Worm (Caenorhabditis elegans): ENCODE data around the gene srb-11.
A peak's percentile ranks its signal among the peaks of the same experiment; 100 is the strongest.

The srb-11 gene

DNA sequence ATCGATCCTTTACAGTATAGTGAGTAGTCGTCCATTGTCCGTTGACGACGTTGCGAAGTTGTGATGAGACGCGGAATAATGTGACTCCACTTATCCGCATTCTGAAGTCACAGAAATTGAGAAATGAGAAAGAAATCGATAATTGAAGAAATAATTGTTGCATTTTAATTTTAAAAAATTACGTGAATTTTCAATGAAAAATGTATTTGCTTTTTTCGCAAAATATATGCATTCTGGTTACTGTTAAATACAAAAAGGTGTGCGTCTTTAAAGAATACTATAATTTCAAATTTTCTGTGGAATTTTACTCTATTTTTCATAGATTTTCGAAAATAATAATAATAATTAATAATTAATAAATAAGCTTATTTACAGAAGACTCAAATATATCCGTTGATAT is 45.9 kb downstream of the srb-11 start, which contains the start of gene let-721:
let-721 (minus strand) TSS at position 101 of the 400 bp plus-strand sequence.
- TF ChIP-seq ceh-43 (GFP tag; optimal IDR thresholded peaks at IDR 0.05) (no peak), sem-2 (GFP tag; optimal IDR thresholded peaks at IDR 0.05) (no peak), lsy-2 (tag; optimal IDR thresholded peaks at IDR 0.05) (no peak), nhr-12 (tag; optimal IDR thresholded peaks at IDR 0.05) (no peak), mls-2 (tag; optimal IDR thresholded peaks at IDR 0.05) (no peak), ceh-83 (GFP tag; optimal IDR thresholded peaks at IDR 0.05) (no peak), snpc-4 (tag; optimal IDR thresholded peaks at IDR 0.05) (no peak), ham-2 (GFP tag; optimal IDR thresholded peaks at IDR 0.05) (no peak), unc-120 (tag; optimal IDR thresholded peaks at IDR 0.05; ENCODE audit: poor library complexity, severe bottlenecking) (no peak)

DNA sequence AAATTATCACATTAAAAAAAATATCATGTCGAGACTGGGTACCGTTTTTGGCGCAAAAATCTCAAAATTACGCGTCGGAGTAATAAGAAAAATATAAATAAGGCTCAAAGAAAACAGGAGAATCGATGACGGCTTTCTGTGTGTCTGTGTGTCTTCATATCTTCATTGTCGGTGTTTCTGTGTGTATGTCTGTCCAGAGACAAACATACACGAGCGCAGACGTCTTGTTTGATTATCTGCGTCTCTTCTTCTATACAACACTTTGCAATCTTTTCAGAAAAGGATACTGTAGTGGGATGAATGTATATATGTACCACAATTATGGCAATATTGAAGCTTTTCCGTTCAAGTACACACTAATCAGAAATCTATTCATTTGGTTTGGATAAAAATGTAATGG is 48.4 kb downstream of the srb-11 start, which contains the start of gene C05D11.13:
C05D11.13 (minus strand) TSS at position 252 of the 400 bp plus-strand sequence.
- TF ChIP-seq hlh-1 (tag; optimal IDR thresholded peaks at IDR 0.05) (no peak), tbx-8 (GFP tag; optimal IDR thresholded peaks at IDR 0.05) (no peak), mls-2 (tag; optimal IDR thresholded peaks at IDR 0.05) (peak; percentile 3), drap-1 (GFP tag; optimal IDR thresholded peaks at IDR 0.05) (no peak), M03D4.4 (tag; optimal IDR thresholded peaks at IDR 0.05) (peak; percentile 17), ceh-43 (GFP tag; optimal IDR thresholded peaks at IDR 0.05) (no peak), nhr-237 (tag; optimal IDR thresholded peaks at IDR 0.05) (no peak), ham-2 (GFP tag; optimal IDR thresholded peaks at IDR 0.05) (peak; percentile 10), sem-2 (GFP tag; optimal IDR thresholded peaks at IDR 0.05) (no peak), mab-5 (tag; optimal IDR thresholded peaks at IDR 0.05) (no peak), pha-4 (tag; optimal IDR thresholded peaks at IDR 0.05) (peak; percentile 68), nhr-28 (tag; optimal IDR thresholded peaks at IDR 0.05) (no peak), flh-1 (GFP tag; optimal IDR thresholded peaks at IDR 0.05) (no peak), lsy-2 (tag; optimal IDR thresholded peaks at IDR 0.05) (peak; percentile 43), nhr-12 (tag; optimal IDR thresholded peaks at IDR 0.05) (no peak), unc-62 (GFP tag; optimal IDR thresholded peaks at IDR 0.05) (no peak), unc-120 (tag; optimal IDR thresholded peaks at IDR 0.05; ENCODE audit: poor library complexity, severe bottlenecking) (peak; percentile 37), cnd-1 (tag; optimal IDR thresholded peaks at IDR 0.05) (no peak), nhr-2 (tag; optimal IDR thresholded peaks at IDR 0.05) (no peak), ceh-83 (GFP tag; optimal IDR thresholded peaks at IDR 0.05) (no peak), zip-8 (tag; optimal IDR thresholded peaks at IDR 0.05) (no peak), bed-3 (GFP tag; optimal IDR thresholded peaks at IDR 0.05) (no peak), lin-13 (tag; optimal IDR thresholded peaks at IDR 0.05) (no peak), ceh-39 (tag; optimal IDR thresholded peaks at IDR 0.05) (no peak), blmp-1 (tag; optimal IDR thresholded peaks at IDR 0.05) (no peak), ztf-11 (tag; optimal IDR thresholded peaks at IDR 0.05) (no peak), lin-32 (GFP tag; optimal IDR thresholded peaks at IDR 0.05) (no peak), ces-1 (GFP tag; optimal IDR thresholded peaks at IDR 0.05) (no peak)

DNA sequence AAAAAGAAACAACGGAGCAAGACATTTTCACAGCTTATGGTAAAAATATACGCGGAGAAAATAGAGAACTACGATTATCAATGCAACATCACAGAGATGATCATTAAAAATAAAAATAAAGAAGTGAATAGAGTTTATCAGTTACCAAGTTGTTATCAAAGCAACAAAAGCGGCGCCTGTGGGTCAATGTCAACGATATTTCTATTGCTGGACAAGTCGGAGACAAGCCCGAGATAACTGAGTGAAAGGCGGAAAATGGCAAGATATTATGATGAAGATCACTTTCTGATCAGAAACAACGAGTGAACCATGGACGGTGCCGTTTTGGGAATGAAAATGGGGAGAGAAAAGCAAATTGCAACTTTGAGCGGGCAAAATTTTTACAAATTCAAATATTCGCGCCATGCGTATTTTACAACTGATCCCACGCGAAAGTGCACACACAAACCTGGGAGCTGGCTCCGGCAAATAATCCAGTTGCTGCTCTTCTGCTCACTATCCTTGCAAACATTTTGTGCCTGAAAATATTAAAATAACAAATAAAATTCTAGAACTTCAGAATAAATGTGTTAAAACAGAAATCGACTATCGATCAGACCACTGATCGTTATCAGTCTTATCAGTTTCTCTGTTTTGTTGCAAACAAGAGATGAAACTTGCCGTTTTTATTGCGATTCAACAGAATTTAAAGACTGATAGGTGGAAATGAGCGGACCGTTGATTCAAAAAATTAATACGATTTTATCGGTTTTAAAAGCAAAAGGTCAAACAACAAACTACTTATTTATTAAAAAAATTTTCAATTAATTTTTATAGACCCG is 50.2 kb downstream of the srb-11 start, which contains the start of gene mel-32:
mel-32 (minus strand) TSS at position 696 of the 821 bp plus-strand sequence.
- TF ChIP-seq unc-39 (tag; optimal IDR thresholded peaks at IDR 0.05) (no peak), ceh-43 (GFP tag; optimal IDR thresholded peaks at IDR 0.05) (no peak), elt-3 (tag; optimal IDR thresholded peaks at IDR 0.05) (no peak), tbx-8 (GFP tag; optimal IDR thresholded peaks at IDR 0.05) (no peak)
